Fruit fly (Drosophila melanogaster) whole organism, embryonic: ENCODE data around the gene Hr38.

Experiments
- ATbp ChIP-seq: fragments of 200-800 bp; sonication (Bioruptor generic); optimal IDR thresholded peaks from 2 replicates; lab custom pipeline; 2017; ENCODE audit warnings: missing biosample characterization, mild to moderate bottlenecking, missing genetic modification characterization, missing genetic modification reagents
- CG1024 ChIP-seq: fragments of 200-800 bp; sonication (Bioruptor generic); IDR thresholded peaks from 2 replicates; pipeline ENCODE4 v1.3.6; 2022; ENCODE audit warnings: missing biosample characterization, missing genetic modification characterization
- CG10267 ChIP-seq: fragments of 200-800 bp; sonication (Bioruptor generic); optimal IDR thresholded peaks from 2 replicates; lab custom pipeline; 2018; ENCODE audit warnings: missing biosample characterization, mild to moderate bottlenecking, missing genetic modification characterization, moderate library complexity
- CG10366 ChIP-seq: fragments of 200-800 bp; sonication (Bioruptor generic); IDR thresholded peaks from 2 replicates; pipeline ENCODE4 v1.3.6; 2022; ENCODE audit warnings: missing biosample characterization, missing genetic modification characterization
- CG11696 ChIP-seq: fragments of 200-800 bp; sonication (Bioruptor generic); IDR thresholded peaks from 2 replicates; pipeline ENCODE4 v1.3.6; 2022; ENCODE audit warnings: missing biosample characterization, missing genetic modification characterization
- CG12299 ChIP-seq: fragments of 200-800 bp; sonication (Bioruptor generic); optimal IDR thresholded peaks from 2 replicates; lab custom pipeline; 2018; ENCODE audit warnings: missing biosample characterization, mild to moderate bottlenecking, missing genetic modification characterization
- CG16779 ChIP-seq: fragments of 200-800 bp; sonication (Bioruptor generic); IDR thresholded peaks from 2 replicates; pipeline ENCODE4 v1.3.6; 2022; ENCODE audit warnings: missing biosample characterization, missing genetic modification characterization
- CG16863 ChIP-seq: fragments of 200-800 bp; sonication (Bioruptor generic); optimal IDR thresholded peaks from 3 replicates; lab custom pipeline; 2016; ENCODE audit warnings: missing biosample characterization, missing genetic modification characterization
- CG31388 ChIP-seq: fragments of 200-800 bp; sonication (Bioruptor generic); optimal IDR thresholded peaks from 2 replicates; lab custom pipeline; 2016; ENCODE audit warnings: missing biosample characterization, missing genetic modification characterization
- CG3281 ChIP-seq: fragments of 200-800 bp; sonication (Bioruptor generic); optimal IDR thresholded peaks from 3 replicates; lab custom pipeline; 2017; ENCODE audit warnings: missing biosample characterization, mild to moderate bottlenecking, missing genetic modification characterization
- CG34224 ChIP-seq: fragments of 200-800 bp; sonication (Bioruptor generic); IDR thresholded peaks from 3 replicates; pipeline ENCODE4 v1.3.6; 2022; ENCODE audit warnings: missing biosample characterization, missing genetic modification characterization; ENCODE audit not compliant: partially characterized antibody
- CG3847 ChIP-seq: fragments of 200-800 bp; sonication (Bioruptor generic); IDR thresholded peaks from 2 replicates; pipeline ENCODE4 v1.3.6; 2022; ENCODE audit warnings: missing biosample characterization, missing genetic modification characterization
- CG4730 ChIP-seq: fragments of 200-800 bp; sonication (Bioruptor generic); IDR thresholded peaks from 2 replicates; pipeline ENCODE4 v1.3.6; 2022; ENCODE audit warnings: missing biosample characterization, missing genetic modification characterization
- CG6654 ChIP-seq: fragments of 200-800 bp; sonication (Bioruptor generic); optimal IDR thresholded peaks from 2 replicates; lab custom pipeline; 2017; ENCODE audit warnings: missing biosample characterization, mild to moderate bottlenecking, missing genetic modification characterization
- CG6791 ChIP-seq: fragments of 200-800 bp; sonication (Bioruptor generic); IDR thresholded peaks from 3 replicates; pipeline ENCODE4 v1.3.6; 2022; ENCODE audit warnings: missing biosample characterization, missing genetic modification characterization; ENCODE audit not compliant: partially characterized antibody
- CG7928 ChIP-seq: fragments of 200-800 bp; sonication (Bioruptor generic); optimal IDR thresholded peaks from 2 replicates; lab custom pipeline; 2017; ENCODE audit warnings: missing biosample characterization, mild to moderate bottlenecking, missing genetic modification characterization
- CG7987 ChIP-seq: fragments of 200-800 bp; sonication (Bioruptor generic); optimal IDR thresholded peaks from 2 replicates; lab custom pipeline; 2018; ENCODE audit warnings: missing biosample characterization, mild to moderate bottlenecking, missing genetic modification characterization, moderate library complexity
- CG8281 ChIP-seq: fragments of 200-800 bp; sonication (Bioruptor generic); optimal IDR thresholded peaks from 2 replicates; lab custom pipeline; 2018; ENCODE audit warnings: missing biosample characterization, mild to moderate bottlenecking, missing genetic modification characterization, moderate library complexity
- CG9932 ChIP-seq: fragments of 200-800 bp; sonication (Bioruptor generic); IDR thresholded peaks from 2 replicates; pipeline ENCODE4 v1.3.6; 2022; ENCODE audit warnings: missing biosample characterization, missing genetic modification characterization
- Dp ChIP-seq: fragments of 200-800 bp; sonication (Bioruptor generic); optimal IDR thresholded peaks from 2 replicates; lab custom pipeline; 2018; ENCODE audit warnings: missing biosample characterization, mild to moderate bottlenecking, missing genetic modification characterization, moderate library complexity
- E2f2 ChIP-seq: fragments of 200-800 bp; sonication (Bioruptor generic); IDR thresholded peaks from 2 replicates; pipeline ENCODE4 v1.3.6; 2022; ENCODE audit warnings: missing biosample characterization, missing genetic modification characterization
- HLH3B ChIP-seq: fragments of 200-800 bp; sonication (Bioruptor generic); IDR thresholded peaks from 2 replicates; pipeline ENCODE4 v1.3.6; 2022; ENCODE audit warnings: missing biosample characterization, missing genetic modification characterization
- MBD-R2 ChIP-seq: fragments of 200-800 bp; sonication (Bioruptor generic); IDR thresholded peaks from 2 replicates; pipeline ENCODE4 v1.3.6; 2022; ENCODE audit warnings: missing biosample characterization, missing genetic modification characterization
- MESR4 ChIP-seq: fragments of 200-800 bp; sonication (Bioruptor generic); optimal IDR thresholded peaks from 2 replicates; lab custom pipeline; 2018; ENCODE audit warnings: missing biosample characterization, mild to moderate bottlenecking, missing genetic modification characterization, moderate library complexity
- Max ChIP-seq: fragments of 200-800 bp; sonication (Bioruptor generic); optimal IDR thresholded peaks from 2 replicates; lab custom pipeline; 2016; ENCODE audit warnings: missing biosample characterization, mild to moderate bottlenecking, missing genetic modification characterization
- Med ChIP-seq: fragments of 200-800 bp; sonication (Bioruptor generic); peaks from one replicate; lab custom pipeline; 2016; ENCODE audit warnings: missing biosample characterization, missing genetic modification characterization, mild to moderate bottlenecking, inconsistent platforms, moderate library complexity
- Opbp ChIP-seq: fragments of 200-800 bp; sonication (Bioruptor generic); IDR thresholded peaks from 3 replicates; pipeline ENCODE4 v1.3.6; 2022; ENCODE audit warnings: missing biosample characterization, missing genetic modification characterization; ENCODE audit not compliant: partially characterized antibody
- Usf ChIP-seq: fragments of 200-800 bp; sonication (Bioruptor generic); optimal IDR thresholded peaks from 2 replicates; lab custom pipeline; 2017; ENCODE audit warnings: missing genotype, missing biosample characterization, missing genetic modification characterization
- crp ChIP-seq, 2 experiments: fragments of 200-800 bp; sonication (Bioruptor generic); optimal IDR thresholded peaks; 2 replicates in 1 of 2; 3 replicates in 1 of 2; lab custom pipeline; 2017; ENCODE audit warnings: missing biosample characterization in 2 of 2, missing genetic modification characterization in 2 of 2, mild to moderate bottlenecking in 1 of 2, moderate library complexity in 1 of 2
- dimm ChIP-seq: fragments of 200-800 bp; sonication (Bioruptor generic); IDR thresholded peaks from 2 replicates; pipeline ENCODE4 v1.3.6; 2022; ENCODE audit warnings: missing biosample characterization, missing genetic modification characterization
- dmrt11E ChIP-seq: fragments of 200-800 bp; sonication (Bioruptor generic); optimal IDR thresholded peaks from 3 replicates; lab custom pipeline; 2018; ENCODE audit warnings: missing biosample characterization, mild to moderate bottlenecking, missing genetic modification characterization, moderate library complexity
- emc ChIP-seq: fragments of 200-800 bp; sonication (Bioruptor generic); optimal IDR thresholded peaks from 2 replicates; lab custom pipeline; 2016; ENCODE audit warnings: missing biosample characterization, missing genetic modification characterization
- eyg ChIP-seq: fragments of 200-800 bp; sonication (Bioruptor generic); optimal IDR thresholded peaks from 3 replicates; lab custom pipeline; 2016; ENCODE audit warnings: missing biosample characterization, missing genetic modification characterization
- fd64A ChIP-seq: fragments of 200-800 bp; sonication (Bioruptor generic); optimal IDR thresholded peaks from 3 replicates; lab custom pipeline; 2018; ENCODE audit warnings: missing biosample characterization, mild to moderate bottlenecking, missing genetic modification characterization
- hbn ChIP-seq: fragments of 200-800 bp; sonication (Bioruptor generic); IDR thresholded peaks from 2 replicates; pipeline ENCODE4 v1.3.6; 2022; ENCODE audit warnings: missing biosample characterization, missing genetic modification characterization; ENCODE audit not compliant: partially characterized antibody
- jumu ChIP-seq: fragments of 200-800 bp; sonication (Bioruptor generic); optimal IDR thresholded peaks from 3 replicates; lab custom pipeline; 2016; ENCODE audit warnings: missing biosample characterization, missing genetic modification characterization
- kah ChIP-seq: fragments of 200-800 bp; sonication (Bioruptor generic); optimal IDR thresholded peaks from 2 replicates; lab custom pipeline; 2018; ENCODE audit warnings: missing biosample characterization, mild to moderate bottlenecking, missing genetic modification characterization
- lbe ChIP-seq: fragments of 200-800 bp; sonication (Bioruptor generic); optimal IDR thresholded peaks from 2 replicates; lab custom pipeline; 2016; ENCODE audit warnings: missing biosample characterization, mild to moderate bottlenecking, missing genetic modification characterization
- luna ChIP-seq: fragments of 200-800 bp; sonication (Bioruptor generic); optimal IDR thresholded peaks from 2 replicates; lab custom pipeline; 2016; ENCODE audit warnings: missing biosample characterization, missing genetic modification characterization
- nom ChIP-seq: fragments of 200-800 bp; sonication (Bioruptor generic); optimal IDR thresholded peaks from 2 replicates; lab custom pipeline; 2017; ENCODE audit warnings: missing biosample characterization, missing genetic modification characterization, mild to moderate bottlenecking, moderate library complexity, missing genetic modification reagents
- odd ChIP-seq: fragments of 200-800 bp; sonication (Bioruptor generic); optimal IDR thresholded peaks from 2 replicates; lab custom pipeline; 2017; ENCODE audit warnings: missing biosample characterization, mild to moderate bottlenecking, missing genetic modification characterization
- schlank ChIP-seq: fragments of 200-800 bp; sonication (Bioruptor generic); optimal IDR thresholded peaks from 2 replicates; lab custom pipeline; 2018; ENCODE audit warnings: missing biosample characterization, mild to moderate bottlenecking, missing genetic modification characterization
- seq ChIP-seq: fragments of 200-800 bp; sonication (Bioruptor generic); IDR thresholded peaks from 2 replicates; pipeline ENCODE4 v1.3.6; 2022; ENCODE audit warnings: missing biosample characterization, missing genetic modification characterization
- slbo ChIP-seq: fragments of 200-800 bp; sonication (Bioruptor generic); IDR thresholded peaks from 2 replicates; pipeline ENCODE4 v1.3.6; 2022; ENCODE audit warnings: missing biosample characterization, missing genetic modification characterization
- stwl ChIP-seq: fragments of 200-800 bp; sonication (Bioruptor generic); optimal IDR thresholded peaks from 3 replicates; lab custom pipeline; 2018; ENCODE audit warnings: missing biosample characterization, mild to moderate bottlenecking, missing genetic modification characterization, moderate library complexity
- tio ChIP-seq: fragments of 200-800 bp; sonication (Bioruptor generic); optimal IDR thresholded peaks from 2 replicates; lab custom pipeline; 2017; ENCODE audit warnings: missing biosample characterization, missing genetic modification characterization, inconsistent platforms
- unpg ChIP-seq: fragments of 200-800 bp; sonication (Bioruptor generic); optimal IDR thresholded peaks from 3 replicates; lab custom pipeline; 2018; ENCODE audit warnings: missing biosample characterization, mild to moderate bottlenecking, missing genetic modification characterization, moderate library complexity
- wek ChIP-seq: fragments of 200-800 bp; sonication (Bioruptor generic); optimal IDR thresholded peaks from 3 replicates; lab custom pipeline; 2018; ENCODE audit warnings: missing biosample characterization, mild to moderate bottlenecking, missing genetic modification characterization, moderate library complexity

The Hr38 gene

dm6 chr2L:20682136-20682733 lies 32.2 kb downstream of the Hr38 start, which contains the start of gene CG2617 (continued):
- TF ChIP-seq Dp (GFP tag; lab: Kevin White, UChicago) (peak; percentile 44), luna (GFP tag; lab: Kevin White, UChicago) (no peak), ATbp (GFP tag; lab: Kevin White, UChicago) (no peak), MESR4 (peak; percentile 18), wek (GFP tag; lab: Kevin White, UChicago) (no peak), CG7928 (GFP tag; lab: Kevin White, UChicago) (no peak), odd (GFP tag; lab: Kevin White, UChicago) (no peak), CG1024 (no peak), Med (GFP tag; lab: Kevin White, UChicago) (peak; percentile 55), CG9932 (GFP tag; lab: Robert Waterston, UW) (no peak), CG16863 (GFP tag; lab: Kevin White, UChicago) (no peak), jumu (GFP tag; lab: Kevin White, UChicago) (no peak), eyg (GFP tag; lab: Kevin White, UChicago) (no peak), seq (no peak), CG6654 (no peak), kah (GFP tag; lab: Kevin White, UChicago) (no peak), CG6791 (GFP tag; lab: Robert Waterston, UW) (peak; percentile 13; the same call in 1 of the 3 replicates), fd64A (GFP tag; lab: Kevin White, UChicago) (no peak), unpg (GFP tag; lab: Kevin White, UChicago) (no peak), Opbp (GFP tag; lab: Robert Waterston, UW) (no peak), CG31388 (no peak), E2f2 (GFP tag; lab: Robert Waterston, UW) (peak; percentile 65), MBD-R2 (peak; percentile 52), tio (GFP tag; lab: Kevin White, UChicago) (no peak), dimm (no peak), CG3847 (GFP tag; lab: Robert Waterston, UW) (no peak), dmrt11E (no peak), CG8281 (tag; lab: Kevin White, UChicago) (no peak), CG10366 (no peak; the same call in 1 of the 2 replicates), CG34224 (GFP tag; lab: Robert Waterston, UW) (no peak), CG12299 (tag; lab: Kevin White, UChicago) (no peak), crp (GFP tag; optimal IDR thresholded peaks at IDR 0.05; lab: Kevin White, UChicago) (no peak), emc (GFP tag; lab: Kevin White, UChicago) (no peak), stwl (tag; lab: Kevin White, UChicago) (peak; percentile 16), CG10267 (tag; lab: Kevin White, UChicago) (no peak), CG16779 (GFP tag; lab: Robert Waterston, UW) (no peak), Max (GFP tag; lab: Kevin White, UChicago) (no peak), HLH3B (GFP tag; lab: Robert Waterston, UW) (no peak), CG11696 (GFP tag; lab: Robert Waterston, UW) (no peak), Usf (no peak), nom (GFP tag; lab: Kevin White, UChicago) (no peak), CG7987 (GFP tag; lab: Kevin White, UChicago) (no peak), CG4730 (no peak), lbe (GFP tag; lab: Kevin White, UChicago) (no peak), hbn (GFP tag; lab: Robert Waterston, UW) (0 out of 2 replicates have a peak, but pooled peaks have one; percentile 19), slbo (GFP tag; lab: Robert Waterston, UW) (no peak), CG3281 (GFP tag; lab: Kevin White, UChicago) (no peak), schlank (tag; lab: Kevin White, UChicago) (no peak)
